Fruit fly (Drosophila melanogaster) whole organism, prepupa: ENCODE measurements around the gene Nlg2.

ENCODE experiments used
- Blimp-1 ChIP-seq: fragments of 200-800 bp; sonication (Bioruptor generic); optimal IDR thresholded peaks from 3 replicates; lab custom pipeline; 2017; ENCODE audit warnings: missing biosample characterization, missing genetic modification characterization, mild to moderate bottlenecking, moderate library complexity, missing genetic modification reagents
- CG10631 ChIP-seq: fragments of 200-800 bp; sonication (Bioruptor generic); optimal IDR thresholded peaks from 2 replicates; lab custom pipeline; 2016; ENCODE audit warnings: missing biosample characterization, missing genetic modification characterization
- CG10669 ChIP-seq: fragments of 200-800 bp; sonication (Bioruptor generic); optimal IDR thresholded peaks from 3 replicates; lab custom pipeline; 2018; ENCODE audit warnings: missing biosample characterization, mild to moderate bottlenecking, missing genetic modification characterization, moderate library complexity
- CG11902 ChIP-seq: fragments of 200-800 bp; sonication (Bioruptor generic); optimal IDR thresholded peaks from 3 replicates; lab custom pipeline; 2016; ENCODE audit warnings: missing biosample characterization, missing genetic modification characterization
- CG15336 ChIP-seq: fragments of 200-800 bp; sonication (Bioruptor generic); IDR thresholded peaks from 2 replicates; pipeline ENCODE4 v1.3.6; 2022; ENCODE audit warnings: missing biosample characterization, missing genetic modification characterization
- CG1621 ChIP-seq: fragments of 200-800 bp; sonication (Bioruptor generic); optimal IDR thresholded peaks from 3 replicates; lab custom pipeline; 2018; ENCODE audit warnings: missing biosample characterization, mild to moderate bottlenecking, missing genetic modification characterization
- CG16779 ChIP-seq: fragments of 200-800 bp; sonication (Bioruptor generic); optimal IDR thresholded peaks from 3 replicates; lab custom pipeline; 2017; ENCODE audit warnings: missing biosample characterization, mild to moderate bottlenecking, missing genetic modification characterization
- CG3032 ChIP-seq: fragments of 200-800 bp; optimal IDR thresholded peaks from 2 replicates; lab custom pipeline; 2019; ENCODE audit warnings: missing biosample characterization, mild to moderate bottlenecking, missing genetic modification characterization, moderate library complexity
- CG31627 ChIP-seq: fragments of 200-800 bp; sonication (Bioruptor generic); optimal IDR thresholded peaks from 3 replicates; lab custom pipeline; 2016; ENCODE audit warnings: missing biosample characterization, missing genetic modification characterization
- CG32006 ChIP-seq: fragments of 200-800 bp; sonication (Bioruptor generic); optimal IDR thresholded peaks from 3 replicates; lab custom pipeline; 2017; ENCODE audit warnings: missing biosample characterization, mild to moderate bottlenecking, missing genetic modification characterization
- CG34406 ChIP-seq: fragments of 200-800 bp; sonication (Bioruptor generic); optimal IDR thresholded peaks from 3 replicates; lab custom pipeline; 2016; ENCODE audit warnings: missing biosample characterization, missing genetic modification characterization
- CG3919 ChIP-seq: fragments of 200-800 bp; sonication (Bioruptor generic); optimal IDR thresholded peaks from 3 replicates; lab custom pipeline; 2016; ENCODE audit warnings: missing biosample characterization, missing genetic modification characterization
- CG4318 ChIP-seq: fragments of 200-800 bp; sonication (Bioruptor generic); optimal IDR thresholded peaks from 3 replicates; lab custom pipeline; 2017; ENCODE audit warnings: missing biosample characterization, mild to moderate bottlenecking, missing genetic modification characterization
- CG6163 ChIP-seq: fragments of 200-800 bp; sonication (Bioruptor generic); IDR thresholded peaks from 3 replicates; pipeline ENCODE4 v1.3.6; 2022; ENCODE audit warnings: missing biosample characterization, missing genetic modification characterization
- CG6276 ChIP-seq: fragments of 200-800 bp; sonication (Bioruptor generic); optimal IDR thresholded peaks from 2 replicates; lab custom pipeline; 2017; ENCODE audit warnings: missing biosample characterization, mild to moderate bottlenecking, missing genetic modification characterization
- CG6792 ChIP-seq: fragments of 200-800 bp; sonication (Bioruptor generic); optimal IDR thresholded peaks from 3 replicates; lab custom pipeline; 2016; ENCODE audit warnings: missing biosample characterization, missing genetic modification characterization
- CG6854 ChIP-seq: fragments of 200-800 bp; sonication (Bioruptor generic); optimal IDR thresholded peaks from 2 replicates; lab custom pipeline; 2017; ENCODE audit warnings: missing biosample characterization, mild to moderate bottlenecking, missing genetic modification characterization
- CG7368 ChIP-seq: fragments of 200-800 bp; sonication (Bioruptor generic); optimal IDR thresholded peaks from 3 replicates; lab custom pipeline; 2016; ENCODE audit warnings: missing biosample characterization, missing genetic modification characterization
- CG8119 ChIP-seq: fragments of 200-800 bp; sonication (Bioruptor generic); IDR thresholded peaks from 3 replicates; pipeline ENCODE4 v1.3.6; 2022; ENCODE audit warnings: missing biosample characterization, missing genetic modification characterization
- CG8632 ChIP-seq: fragments of 200-800 bp; sonication (Bioruptor generic); optimal IDR thresholded peaks from 3 replicates; lab custom pipeline; 2016; ENCODE audit warnings: missing biosample characterization, missing genetic modification characterization
- Eip75B ChIP-seq: fragments of 200-800 bp; sonication (Bioruptor generic); optimal IDR thresholded peaks from 3 replicates; lab custom pipeline; 2016; ENCODE audit warnings: missing biosample characterization, missing genetic modification characterization
- Ets21C ChIP-seq: fragments of 200-800 bp; sonication (Bioruptor generic); optimal IDR thresholded peaks from 3 replicates; lab custom pipeline; 2016; ENCODE audit warnings: missing biosample characterization, missing genetic modification characterization
- Ets96B ChIP-seq: fragments of 200-800 bp; optimal IDR thresholded peaks from 2 replicates; lab custom pipeline; 2019; ENCODE audit warnings: missing biosample characterization, mild to moderate bottlenecking, missing genetic modification characterization, moderate library complexity
- Hr39 ChIP-seq: fragments of 200-800 bp; sonication (Bioruptor generic); optimal IDR thresholded peaks from 2 replicates; lab custom pipeline; 2016; ENCODE audit warnings: missing biosample characterization, missing genetic modification characterization
- Hr4 ChIP-seq: fragments of 200-800 bp; sonication (Bioruptor generic); optimal IDR thresholded peaks from 3 replicates; lab custom pipeline; 2016; ENCODE audit warnings: missing biosample characterization, missing genetic modification characterization
- OdsH ChIP-seq: fragments of 200-800 bp; sonication (Bioruptor generic); optimal IDR thresholded peaks from 3 replicates; lab custom pipeline; 2016; ENCODE audit warnings: missing biosample characterization, missing genetic modification characterization
- Sox14 ChIP-seq: fragments of 200-800 bp; sonication (Bioruptor generic); optimal IDR thresholded peaks from 3 replicates; lab custom pipeline; 2016; ENCODE audit warnings: missing biosample characterization, missing genetic modification characterization
- Sox15 ChIP-seq: fragments of 200-800 bp; sonication (Bioruptor generic); optimal IDR thresholded peaks from 3 replicates; lab custom pipeline; 2016; ENCODE audit warnings: missing biosample characterization, missing genetic modification characterization
- achi ChIP-seq: fragments of 200-800 bp; sonication (Bioruptor generic); optimal IDR thresholded peaks from 3 replicates; lab custom pipeline; 2016; ENCODE audit warnings: missing biosample characterization, missing genetic modification characterization
- acj6 ChIP-seq: fragments of 200-800 bp; sonication (Bioruptor generic); optimal IDR thresholded peaks from 3 replicates; lab custom pipeline; 2016; ENCODE audit warnings: missing biosample characterization, missing genetic modification characterization
- dac ChIP-seq: fragments of 200-800 bp; sonication (Bioruptor generic); optimal IDR thresholded peaks from 2 replicates; lab custom pipeline; 2017; ENCODE audit warnings: missing biosample characterization, mild to moderate bottlenecking, missing genetic modification characterization
- eg ChIP-seq: fragments of 200-800 bp; sonication (Bioruptor generic); IDR thresholded peaks from 3 replicates; pipeline ENCODE4 v1.3.6; 2022; ENCODE audit warnings: missing biosample characterization, missing genetic modification characterization
- esn ChIP-seq: fragments of 200-800 bp; sonication (Bioruptor generic); optimal IDR thresholded peaks from 2 replicates; lab custom pipeline; 2016; ENCODE audit warnings: missing biosample characterization, mild to moderate bottlenecking, missing genetic modification characterization, moderate library complexity
- fkh ChIP-seq: fragments of 200-800 bp; sonication (Bioruptor generic); optimal IDR thresholded peaks from 3 replicates; lab custom pipeline; 2017; ENCODE audit warnings: missing biosample characterization, mild to moderate bottlenecking, missing genetic modification characterization, moderate library complexity
- lz ChIP-seq: fragments of 200-800 bp; sonication (Bioruptor generic); optimal IDR thresholded peaks from 3 replicates; lab custom pipeline; 2016; ENCODE audit warnings: missing biosample characterization, missing genetic modification characterization
- salr ChIP-seq, 2 experiments: fragments of 200-800 bp; sonication (Bioruptor generic); optimal IDR thresholded peaks; 3 replicates each; lab custom pipeline; 2016 to 2018; ENCODE audit warnings: missing biosample characterization in 2 of 2, missing genetic modification characterization in 2 of 2, mild to moderate bottlenecking in 1 of 2
- spab ChIP-seq: fragments of 200-800 bp; sonication (Bioruptor generic); optimal IDR thresholded peaks from 2 replicates; lab custom pipeline; 2017; ENCODE audit warnings: missing biosample characterization, mild to moderate bottlenecking, missing genetic modification characterization, missing genetic modification reagents
- svp ChIP-seq: fragments of 200-800 bp; sonication (Bioruptor generic); peaks from one replicate; lab custom pipeline; 2016; ENCODE audit warnings: missing biosample characterization, missing genetic modification characterization

Nlg2 gene

dm6 chr2L:6918517-6919202, 44.0 kb downstream of the Nlg2 start, which contains the start of gene nop5:
nop5 (minus strand) TSS chr2L:6918743.
- TF ChIP-seq Hr4 (GFP tag; lab: Kevin White, UChicago) (no peak), CG16779 (tag; lab: Kevin White, UChicago) (no peak), Ets21C (GFP tag; lab: Kevin White, UChicago) (no peak), CG4318 (no peak), CG7368 (GFP tag; lab: Kevin White, UChicago) (no peak), esn (GFP tag; lab: Kevin White, UChicago) (peak; percentile 72), acj6 (GFP tag; lab: Kevin White, UChicago) (no peak), Sox14 (GFP tag; lab: Kevin White, UChicago) (no peak), CG11902 (GFP tag; lab: Kevin White, UChicago) (peak; percentile 4), CG1621 (no peak), OdsH (GFP tag; lab: Kevin White, UChicago) (no peak), achi (GFP tag; lab: Kevin White, UChicago) (no peak), CG31627 (GFP tag; lab: Kevin White, UChicago) (peak; percentile 3), Ets96B (tag; lab: Kevin White, UChicago) (peak; percentile 20), CG6854 (no peak), Blimp-1 (GFP tag; lab: Kevin White, UChicago) (no peak), CG3032 (tag; lab: Kevin White, UChicago) (peak; percentile 72), CG10631 (GFP tag; lab: Kevin White, UChicago) (no peak), salr (GFP tag; optimal IDR thresholded peaks at IDR 0.05; lab: Kevin White, UChicago) (no peak), CG34406 (GFP tag; lab: Kevin White, UChicago) (no peak), lz (peak; percentile 29), CG6276 (GFP tag; lab: Kevin White, UChicago) (no peak), CG10669 (GFP tag; lab: Kevin White, UChicago) (no peak), Sox15 (GFP tag; lab: Kevin White, UChicago) (peak; percentile 47), svp (GFP tag; lab: Kevin White, UChicago) (no peak), fkh (GFP tag; lab: Kevin White, UChicago) (no peak), CG15336 (GFP tag; lab: Robert Waterston, UW) (0 out of 2 replicates have a peak, but pooled peaks have one; percentile 14), CG3919 (GFP tag; lab: Kevin White, UChicago) (no peak), CG8632 (GFP tag; lab: Kevin White, UChicago) (peak; percentile 67), eg (GFP tag; lab: Robert Waterston, UW) (no peak), spab (GFP tag; lab: Kevin White, UChicago) (no peak), CG32006 (GFP tag; lab: Kevin White, UChicago) (peak; percentile 60), Hr39 (no peak), Eip75B (GFP tag; lab: Kevin White, UChicago) (no peak), CG8119 (GFP tag; lab: Robert Waterston, UW) (peak; percentile 47; the same call in 1 of the 3 replicates), CG6163 (GFP tag; lab: Robert Waterston, UW) (peak; percentile 9; the same call in 1 of the 3 replicates), CG6792 (GFP tag; lab: Kevin White, UChicago) (no peak)

dm6 chr2L:6919203-6919849, 44.6 kb downstream of the Nlg2 start:
- TF ChIP-seq achi (GFP tag; lab: Kevin White, UChicago) (no peak), CG1621 (peak; percentile 67), dac (GFP tag; lab: Kevin White, UChicago) (no peak)
